Worm (Caenorhabditis elegans) whole organism, L4/young adult: Measurements from ENCODE around the gene oxi-1.

Experiments used
- dao-5 ChIP-seq: sonication (generic microtip); optimal IDR thresholded peaks from 2 replicates; lab custom pipeline; 2016; ENCODE audit warnings: missing genotype, missing genetic modification characterization, moderate library complexity, missing compliant biosample characterization
- him-1 ChIP-seq: sonication (generic microtip); optimal IDR thresholded peaks from 2 replicates; lab custom pipeline; 2016; ENCODE audit warnings: missing genotype, missing genetic modification reagents, missing genetic modification characterization, missing compliant biosample characterization

DNA sequence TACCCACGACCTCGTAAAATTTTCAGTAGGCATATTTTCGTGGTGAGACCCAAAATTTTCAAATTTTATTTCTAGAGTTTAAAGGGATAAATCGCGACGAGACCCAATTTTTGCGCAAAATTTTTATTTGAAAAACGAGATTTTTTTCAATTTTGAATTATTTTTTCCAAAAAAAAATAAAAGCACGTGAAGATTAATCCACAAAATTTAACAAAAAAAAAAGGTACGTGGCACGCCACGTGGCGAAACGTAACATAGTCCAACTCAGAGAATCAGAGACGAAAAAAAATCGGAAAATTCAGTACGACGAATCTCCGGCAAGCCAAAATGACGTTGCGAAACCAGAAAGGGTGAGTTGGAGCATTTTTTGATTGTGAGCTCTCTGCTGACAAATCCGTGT is 17.0 kb downstream of the oxi-1 start, which contains the start of gene C44B9.2:
- TF ChIP-seq him-1 (tag; lab: Kevin White, UChicago) (no peak), dao-5 (tag; lab: Kevin White, UChicago) (no peak)
